Fruit fly (Drosophila melanogaster) Kc167 (cell line): ENCODE measurements around the gene mgl.

Experiments used
- Myc ChIP-seq: fragments of >200 bp; optimal IDR thresholded peaks from 2 replicates; lab custom pipeline; 2017; ENCODE audit warnings: missing external identifiers
- Sin3A ChIP-seq: fragments of >200 bp; optimal IDR thresholded peaks from 2 replicates; lab custom pipeline; 2018; ENCODE audit warnings: missing external identifiers
- h ChIP-seq: fragments of >200 bp; optimal IDR thresholded peaks from 3 replicates; lab custom pipeline; 2018; ENCODE audit warnings: missing external identifiers
- insv ChIP-seq: fragments of >200 bp; optimal IDR thresholded peaks from 3 replicates; lab custom pipeline; 2018; ENCODE audit warnings: missing external identifiers
- psq ChIP-seq: fragments of >200 bp; optimal IDR thresholded peaks from 2 replicates; lab custom pipeline; 2017; ENCODE audit warnings: missing external identifiers
- ttk ChIP-seq: sonication (Bioruptor generic); optimal IDR thresholded peaks from 2 replicates; lab custom pipeline; 2017; ENCODE audit warnings: missing external identifiers

The mgl gene

DNA sequence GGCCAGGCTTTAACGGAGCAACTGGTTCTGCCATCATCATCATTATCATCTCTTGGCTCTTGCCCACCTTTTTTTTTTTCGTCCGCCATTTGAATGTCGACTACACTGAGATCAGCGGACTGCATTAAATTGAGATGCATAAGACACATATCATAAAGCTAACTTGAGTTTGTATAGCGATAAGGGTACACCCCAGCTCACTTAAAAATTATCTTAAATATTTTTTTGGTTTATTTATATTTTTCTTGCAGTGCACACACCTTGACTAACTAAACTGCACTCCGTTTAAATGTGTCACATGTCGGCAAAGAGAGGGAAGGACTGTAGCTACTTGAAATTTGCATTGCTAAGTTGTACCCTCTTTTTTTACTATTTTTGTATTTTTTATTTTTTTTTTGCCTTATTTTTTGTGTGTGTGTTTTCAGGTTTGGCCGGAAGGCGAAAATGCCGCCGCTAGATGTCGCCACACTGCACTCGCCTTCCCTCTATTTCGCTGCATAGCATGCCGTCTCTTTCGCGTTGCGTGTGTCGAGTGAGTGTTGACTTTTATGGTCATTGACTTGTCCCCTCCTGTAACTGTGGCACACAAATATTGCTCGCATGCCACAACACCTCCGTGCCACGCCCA, 39.2 kb downstream of the mgl start:
- TF ChIP-seq h (no peak), Myc (no peak), ttk (no peak), psq (lab: Kevin White, UChicago) (no peak), Sin3A (lab: Kevin White, UChicago) (no peak), insv (lab: Kevin White, UChicago) (no peak)

DNA sequence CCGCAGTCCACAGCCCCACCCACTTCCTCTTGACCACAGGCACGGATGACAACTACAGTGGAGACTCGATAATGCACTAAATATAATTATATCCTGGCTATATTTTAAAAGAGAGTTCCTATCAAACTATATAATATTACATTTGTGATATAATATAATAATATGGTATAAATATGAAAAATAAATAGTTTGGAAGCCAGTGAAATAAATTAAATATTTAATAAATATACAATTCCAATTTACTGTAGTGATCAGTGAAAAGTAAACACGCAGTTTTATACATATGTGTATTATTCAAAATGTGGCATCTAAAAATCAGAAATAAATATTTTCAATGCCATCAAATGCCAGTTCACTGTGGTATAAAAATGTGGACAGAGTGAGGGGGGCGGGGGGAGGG, 43.5 kb downstream of the mgl start:
- TF ChIP-seq Sin3A (lab: Kevin White, UChicago) (no peak), insv (lab: Kevin White, UChicago) (no peak), Myc (no peak), ttk (no peak), h (no peak), psq (lab: Kevin White, UChicago) (no peak)

dm6 chrX:9446162-9446561, 53.8 kb downstream of the mgl start, which contains the start of gene CG44815:
TSS of gene CG44815 (minus strand) at chrX:9446212.
- TF ChIP-seq insv (lab: Kevin White, UChicago) (no peak), ttk (no peak), Myc (no peak), psq (lab: Kevin White, UChicago) (no peak), h (no peak), Sin3A (lab: Kevin White, UChicago) (no peak)

- TF ChIP-seq insv (lab: Kevin White, UChicago): no peak
- no peak for TF ChIP-seq ttk
- no peak for TF ChIP-seq h
- no peak for TF ChIP-seq Myc
- TF ChIP-seq psq (lab: Kevin White, UChicago): no peak
- TF ChIP-seq Sin3A (lab: Kevin White, UChicago): no peak
Observed at dm6 chrX:9440559-9440958, 59.4 kb downstream of the mgl start.

DNA sequence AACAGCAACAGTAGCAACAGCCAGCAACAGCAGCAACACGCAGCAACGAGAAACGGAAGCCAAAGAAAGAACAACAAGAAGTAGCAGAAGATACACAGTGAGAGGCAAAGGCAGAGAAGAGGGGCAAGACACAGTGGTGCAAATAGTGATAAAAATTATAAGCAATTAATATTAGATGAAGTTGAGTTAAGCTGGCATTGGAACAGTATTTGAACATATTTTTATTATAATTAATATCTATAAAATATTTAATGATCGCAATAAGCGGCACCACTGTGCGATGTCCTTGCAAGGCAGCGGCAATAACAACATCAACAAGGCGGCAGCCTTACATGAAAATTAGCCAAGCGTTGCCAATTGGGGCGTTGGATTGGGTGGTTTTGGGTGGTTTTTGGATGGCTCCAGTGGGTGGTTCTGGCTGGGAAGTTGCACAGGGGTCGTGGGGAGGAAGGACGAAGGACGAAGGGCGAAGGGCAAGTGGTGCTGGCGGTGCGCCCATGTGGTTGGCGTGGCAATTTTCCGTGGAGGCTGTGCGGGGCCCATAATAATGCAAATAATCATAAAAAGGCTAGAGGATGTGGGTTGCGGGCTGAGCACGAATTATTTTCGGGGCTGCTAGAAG, 68.4 kb downstream of the mgl start:
- TF ChIP-seq ttk: no peak
- TF ChIP-seq Myc: no peak
- no peak for TF ChIP-seq psq (lab: Kevin White, UChicago)
- TF ChIP-seq Sin3A (lab: Kevin White, UChicago): no peak
- no peak for TF ChIP-seq insv (lab: Kevin White, UChicago)
- TF ChIP-seq h: no peak

- TF ChIP-seq insv (lab: Kevin White, UChicago) (no peak), Sin3A (lab: Kevin White, UChicago) (no peak), ttk (no peak), Myc (no peak), psq (lab: Kevin White, UChicago) (no peak), h (no peak)
Observed at dm6 chrX:9416045-9416444, 83.9 kb downstream of the mgl start.

DNA sequence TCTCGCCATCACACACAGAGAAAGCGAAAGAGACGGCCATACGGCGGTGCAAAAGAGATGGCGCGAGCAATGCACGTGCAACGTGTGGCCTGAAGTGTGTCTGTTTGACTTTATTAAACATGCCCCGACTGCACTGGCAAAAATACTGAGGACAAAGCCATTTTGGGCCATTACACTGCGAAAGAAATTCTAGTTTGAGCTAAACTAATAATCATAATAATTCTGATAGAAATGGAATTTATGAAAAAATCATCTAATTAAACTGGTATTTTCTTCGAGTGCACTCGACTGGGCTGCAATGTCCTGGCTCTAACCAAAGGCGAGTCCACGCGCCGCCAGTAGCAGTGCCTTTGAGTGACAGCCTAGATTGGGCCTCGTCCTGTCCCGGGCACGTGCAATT, 98.9 kb downstream of the mgl start:
- TF ChIP-seq insv (lab: Kevin White, UChicago) (no peak), Myc (no peak), ttk (no peak), h (no peak), Sin3A (lab: Kevin White, UChicago) (no peak), psq (lab: Kevin White, UChicago) (no peak)

dm6 chrX:9399810-9400209, 100.1 kb downstream of the mgl start:
- TF ChIP-seq insv (lab: Kevin White, UChicago): no peak
- TF ChIP-seq h: no peak
- TF ChIP-seq psq (lab: Kevin White, UChicago): no peak
- no peak for TF ChIP-seq Myc
- TF ChIP-seq ttk: no peak
- TF ChIP-seq Sin3A (lab: Kevin White, UChicago): no peak

- TF ChIP-seq h (no peak), ttk (no peak), Myc (no peak), psq (lab: Kevin White, UChicago) (no peak), insv (lab: Kevin White, UChicago) (no peak), Sin3A (lab: Kevin White, UChicago) (no peak)
Observed at dm6 chrX:9394880-9395279, 105.0 kb downstream of the mgl start.

DNA sequence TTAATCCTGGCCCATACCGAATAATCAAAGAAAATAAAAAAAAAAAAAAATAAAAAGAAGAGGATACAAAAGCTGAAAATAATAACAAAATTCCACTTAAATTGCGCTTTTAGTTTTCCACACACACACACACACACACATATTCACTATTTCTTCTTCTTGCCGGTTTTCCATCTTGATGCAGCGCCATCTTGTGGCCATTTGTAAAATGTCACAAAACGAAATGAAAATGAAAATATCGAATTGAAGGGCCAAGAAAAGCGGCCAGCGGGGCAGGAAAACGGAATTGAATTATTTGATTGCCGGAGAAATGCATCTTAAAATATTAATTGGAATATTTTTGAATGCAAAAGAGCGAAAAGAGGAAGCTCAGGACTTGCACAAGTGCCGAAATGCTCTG, 105.6 kb downstream of the mgl start:
- no peak for TF ChIP-seq psq (lab: Kevin White, UChicago)
- no peak for TF ChIP-seq Sin3A (lab: Kevin White, UChicago)
- TF ChIP-seq ttk: no peak

- TF ChIP-seq Myc (no peak), h (no peak), psq (lab: Kevin White, UChicago) (no peak), ttk (no peak)
Observed at dm6 chrX:9355996-9356708, 143.8 kb downstream of the mgl start, which contains the start of the genes Zdhhc8 and BCL7-like. TSS of gene Zdhhc8 (minus strand) at chrX:9356227. TSS of gene BCL7-like (plus strand) at chrX:9356634.

DNA sequence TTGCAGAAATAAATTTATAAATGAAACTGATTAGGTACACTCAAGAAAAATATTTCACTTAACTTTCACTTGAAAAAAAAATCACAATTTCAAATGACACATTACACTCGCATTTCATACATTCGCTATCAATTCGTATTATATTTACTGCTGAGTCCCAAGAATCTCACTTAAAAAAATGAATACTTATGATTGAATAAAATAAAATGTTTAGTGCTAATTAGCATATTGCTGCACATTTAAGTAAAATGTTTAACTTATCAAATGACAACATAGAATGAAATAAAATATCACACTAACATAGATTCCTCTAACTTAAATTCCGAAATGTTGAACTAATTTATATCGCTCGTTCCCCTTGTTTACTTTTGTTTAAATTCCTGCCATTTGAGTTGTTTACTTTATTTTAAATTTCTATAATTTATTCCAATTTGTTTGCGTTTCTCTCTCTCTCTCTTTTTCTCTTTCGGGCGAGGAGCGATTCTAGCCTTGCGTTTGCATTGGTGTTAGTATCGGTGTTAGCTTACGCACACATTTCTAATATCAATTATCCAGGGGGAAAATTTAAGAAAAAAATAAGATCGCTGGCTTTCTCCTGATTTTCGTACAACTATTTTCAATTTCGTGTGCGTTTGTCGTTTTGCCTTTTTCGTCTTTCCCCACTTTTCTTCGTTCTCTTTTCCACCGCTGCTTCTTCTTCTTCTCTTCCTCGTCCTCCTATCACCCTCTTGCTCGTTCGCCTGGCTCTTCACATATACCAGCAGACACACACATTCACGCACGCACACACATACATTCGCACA, 144.5 kb downstream of the mgl start:
- TF ChIP-seq ttk (no peak), h (no peak), Sin3A (lab: Kevin White, UChicago) (no peak)
